Fruit fly (Drosophila melanogaster): ENCODE results near the gene CG2604.

Gene CG2604

dm6 chr3R:5216308-5216765 is 6.8 kb downstream of the CG2604 start:
- TF ChIP-seq Hr3 (GFP tag; optimal IDR thresholded peaks at IDR 0.05) (no peak), NfI (GFP tag; optimal IDR thresholded peaks at IDR 0.05) (no peak), wek (GFP tag; optimal IDR thresholded peaks at IDR 0.05) (no peak), CG3847 (GFP tag; IDR thresholded peaks at IDR 0.05) (no peak), CG32532 (GFP tag; IDR thresholded peaks at IDR 0.05) (no peak), CG9876 (GFP tag; optimal IDR thresholded peaks at IDR 0.05) (no peak), CG13296 (GFP tag; optimal IDR thresholded peaks at IDR 0.05) (no peak), salm (tag; optimal IDR thresholded peaks at IDR 0.05) (no peak), CG1024 (GFP tag; IDR thresholded peaks at IDR 0.05) (no peak), lilli (GFP tag; optimal IDR thresholded peaks at IDR 0.05) (no peak), unc-4 (GFP tag; IDR thresholded peaks at IDR 0.05; ENCODE audit: partially characterized antibody) (peak; percentile 41; the same call in 1 of the 2 replicates), Hmr (GFP tag; optimal IDR thresholded peaks at IDR 0.05) (no peak), Hr39 (optimal IDR thresholded peaks at IDR 0.05) (peak; percentile 3), nerfin-2 (GFP tag; IDR thresholded peaks at IDR 0.05; ENCODE audit: partially characterized antibody) (no peak; the same call in 1 of the 2 replicates), CG12769 (tag; optimal IDR thresholded peaks at IDR 0.05) (peak; percentile 6), CG8388 (GFP tag; optimal IDR thresholded peaks at IDR 0.05) (no peak), Jarid2 (GFP tag; optimal IDR thresholded peaks at IDR 0.05) (no peak), kni (GFP tag; optimal IDR thresholded peaks at IDR 0.05) (peak; percentile 11), org-1 (GFP tag; optimal IDR thresholded peaks at IDR 0.05) (no peak), schlank (tag; optimal IDR thresholded peaks at IDR 0.05) (no peak), amos (GFP tag; IDR thresholded peaks at IDR 0.05; ENCODE audit: partially characterized antibody) (no peak), CG11723 (GFP tag; optimal IDR thresholded peaks at IDR 0.05) (no peak), psq (GFP tag; optimal IDR thresholded peaks at IDR 0.05) (no peak), her (GFP tag; optimal IDR thresholded peaks at IDR 0.05) (no peak), CG12659 (GFP tag; optimal IDR thresholded peaks at IDR 0.05) (no peak), chinmo (GFP tag; IDR thresholded peaks at IDR 0.05; ENCODE audit: partially characterized antibody) (no peak; the same call in 3 of the 4 replicates), CG4404 (GFP tag; IDR thresholded peaks at IDR 0.05) (no peak), shn (GFP tag; optimal IDR thresholded peaks at IDR 0.05) (no peak), CG2875 (GFP tag; optimal IDR thresholded peaks at IDR 0.05) (no peak), CG33557 (GFP tag; optimal IDR thresholded peaks at IDR 0.05) (no peak), sens-2 (GFP tag; IDR thresholded peaks at IDR 0.05) (no peak), Sry-β (GFP tag; optimal IDR thresholded peaks at IDR 0.05) (peak; percentile 16), Camta (GFP tag; optimal IDR thresholded peaks at IDR 0.05) (no peak), Meics (GFP tag; optimal IDR thresholded peaks at IDR 0.05) (no peak), vnd (GFP tag; IDR thresholded peaks at IDR 0.05; ENCODE audit: partially characterized antibody) (no peak), CG17186 (GFP tag; optimal IDR thresholded peaks at IDR 0.05) (no peak), CG2199 (GFP tag; IDR thresholded peaks at IDR 0.05) (no peak; the same call in 2 of the 3 replicates), eyg (GFP tag; optimal IDR thresholded peaks at IDR 0.05) (no peak), lbe (GFP tag; optimal IDR thresholded peaks at IDR 0.05) (no peak), ERR (GFP tag; optimal IDR thresholded peaks at IDR 0.05) (no peak), CG3281 (GFP tag; optimal IDR thresholded peaks at IDR 0.05) (no peak), CG4424 (GFP tag; optimal IDR thresholded peaks at IDR 0.05) (peak; percentile 89), CG18599 (GFP tag; optimal IDR thresholded peaks at IDR 0.05) (no peak), Dip2 (GFP tag; IDR thresholded peaks at IDR 0.05) (no peak), twi (tag; optimal IDR thresholded peaks at IDR 0.05) (no peak), CG10366 (GFP tag; IDR thresholded peaks at IDR 0.05) (no peak), BEAF-32 (GFP tag; optimal IDR thresholded peaks at IDR 0.05) (peak; percentile 29), grn (GFP tag; optimal IDR thresholded peaks at IDR 0.05) (peak; percentile 55), CG15601 (tag; optimal IDR thresholded peaks at IDR 0.05) (no peak), nerfin-1 (tag; optimal IDR thresholded peaks at IDR 0.05) (peak; percentile 76)
